Worm (Caenorhabditis elegans): ENCODE measurements around the gene K04C1.5.

DNA sequence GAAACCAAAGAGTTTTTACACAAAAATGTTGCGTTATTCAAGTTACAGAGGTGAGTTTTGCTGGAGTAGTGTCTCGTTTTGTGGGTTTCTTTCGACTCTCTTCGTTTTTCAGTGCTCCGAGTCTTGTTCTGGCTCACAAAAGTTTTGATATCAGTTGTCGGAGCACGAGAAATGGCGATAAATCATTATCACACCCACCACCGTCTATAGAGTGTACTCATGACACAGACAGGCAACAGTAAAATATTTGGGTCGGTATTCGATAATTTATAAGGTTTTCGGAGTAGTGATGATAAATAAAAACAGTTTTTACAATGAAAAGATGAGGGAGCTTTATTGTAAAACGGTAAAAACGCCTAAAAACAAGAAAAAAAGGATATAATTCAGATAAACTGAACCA is 39.9 kb upstream of the K04C1.5 start, which contains the start of gene ceh-37:
- TF ChIP-seq mxl-3 (GFP tag; optimal IDR thresholded peaks at IDR 0.05) (no peak), lin-13 (GFP tag; optimal IDR thresholded peaks at IDR 0.05) (no peak), skn-1 (tag; optimal IDR thresholded peaks at IDR 0.05) (no peak), aha-1 (tag) (no peak), ceh-28 (tag; optimal IDR thresholded peaks at IDR 0.05) (no peak), dmd-6 (GFP tag; IDR thresholded peaks at IDR 0.05) (peak; percentile 30; the same call in 1 of the 2 replicates), cey-2 (tag; optimal IDR thresholded peaks at IDR 0.05; ENCODE audit: borderline replicate concordance, insufficient read depth) (no peak), ces-1 (GFP tag; optimal IDR thresholded peaks at IDR 0.05) (no peak), ama-1 (optimal IDR thresholded peaks at IDR 0.05) (no peak), unc-130 (GFP tag; optimal IDR thresholded peaks at IDR 0.05) (no peak), nhr-10 (tag; optimal IDR thresholded peaks at IDR 0.05) (no peak), nhr-102 (tag; optimal IDR thresholded peaks at IDR 0.05) (no peak)

Data from whole organism, L4 larva.